Worm (Caenorhabditis elegans): Measurements from ENCODE around the gene mig-38.

Gene mig-38

DNA sequence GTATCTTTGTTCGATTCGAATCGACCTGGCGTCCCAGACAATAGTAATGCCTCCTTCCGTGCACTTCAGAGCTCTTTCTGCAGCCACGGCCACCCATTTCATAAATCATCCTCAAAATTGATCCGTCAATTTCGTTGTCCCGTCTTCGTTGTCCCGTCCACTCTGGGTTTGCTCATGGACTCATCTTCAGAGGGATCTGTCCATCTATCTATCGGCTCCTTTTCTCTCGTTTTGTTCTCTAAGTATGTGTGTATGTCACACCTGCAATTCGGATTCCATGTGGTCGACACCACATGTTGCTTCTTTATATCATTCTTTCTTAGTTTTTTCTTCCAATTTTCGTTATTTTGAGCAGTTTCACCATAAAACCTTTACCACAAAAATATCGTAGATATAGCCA is 21.5 kb upstream of the mig-38 start:
- TF ChIP-seq mab-5 (tag; optimal IDR thresholded peaks at IDR 0.05) (peak; percentile 61), F13H6.1 (tag; optimal IDR thresholded peaks at IDR 0.05) (peak; percentile 35), lsy-2 (tag; optimal IDR thresholded peaks at IDR 0.05) (peak in 1 of 2 experiments; percentile 21), mdl-1 (tag; optimal IDR thresholded peaks at IDR 0.05) (no peak)

DNA sequence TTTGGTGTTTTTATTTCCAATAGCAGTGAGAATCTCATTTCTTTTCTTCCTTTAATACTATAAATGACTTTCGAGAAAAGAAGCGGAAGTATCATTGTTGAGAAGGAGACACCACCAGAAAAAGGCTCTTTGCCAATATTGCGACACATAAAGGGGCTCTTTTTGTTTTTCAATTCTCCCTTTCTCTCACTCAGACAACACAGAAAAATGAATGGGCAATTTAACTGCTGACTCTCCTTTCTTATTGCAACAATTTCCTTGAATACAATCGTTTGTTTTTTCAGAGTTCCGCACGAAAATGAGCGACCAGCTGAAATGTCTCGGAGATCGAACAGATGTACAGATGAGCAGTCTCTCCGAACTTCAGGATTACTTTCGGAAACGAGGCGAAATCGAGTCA is 19.7 kb upstream of the mig-38 start:
- TF ChIP-seq nhr-129 (tag; optimal IDR thresholded peaks at IDR 0.05) (no peak), nhr-23 (tag; optimal IDR thresholded peaks at IDR 0.05) (no peak), gmeb-1 (tag; optimal IDR thresholded peaks at IDR 0.05) (no peak), skn-1 (tag; optimal IDR thresholded peaks at IDR 0.05) (no peak), nhr-6 (tag; optimal IDR thresholded peaks at IDR 0.05) (no peak), sma-3 (GFP tag; optimal IDR thresholded peaks at IDR 0.05) (no peak), sem-4 (tag; optimal IDR thresholded peaks at IDR 0.05) (no peak), blmp-1 (tag; optimal IDR thresholded peaks at IDR 0.05; ENCODE audit: insufficient read depth) (no peak), mbf-1 (tag; optimal IDR thresholded peaks at IDR 0.05) (no peak), elt-3 (tag; optimal IDR thresholded peaks at IDR 0.05) (no peak), Y55F3AM.14 (GFP tag; optimal IDR thresholded peaks at IDR 0.05) (no peak), R02D3.7 (tag; optimal IDR thresholded peaks at IDR 0.05) (no peak), sma-9 (GFP tag; optimal IDR thresholded peaks at IDR 0.05) (no peak), sma-9 (tag; optimal IDR thresholded peaks at IDR 0.05) (no peak), ztf-11 (tag; optimal IDR thresholded peaks at IDR 0.05) (no peak), lin-13 (GFP tag; optimal IDR thresholded peaks at IDR 0.05) (no peak), crh-2 (tag; optimal IDR thresholded peaks at IDR 0.05) (no peak)

DNA sequence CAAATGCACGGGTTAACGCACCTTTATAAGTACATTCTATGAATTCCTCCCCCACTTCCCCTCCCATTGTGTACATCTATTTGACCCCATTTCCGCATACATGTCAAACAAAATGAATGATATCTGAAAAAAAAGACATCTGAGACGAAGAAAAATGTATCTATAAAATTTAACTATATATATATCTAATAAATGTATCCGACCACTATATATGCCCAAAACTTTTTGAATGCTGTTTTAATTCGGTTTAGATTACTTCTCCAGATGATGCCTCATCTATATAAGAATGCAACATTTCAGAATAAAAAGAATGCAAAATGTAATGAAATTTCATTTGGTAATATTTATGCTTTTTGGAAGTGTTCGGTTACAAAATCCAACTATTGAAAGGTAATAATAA is 15.6 kb upstream of the mig-38 start, which contains the start of gene rib-1:
Gene rib-1, plus strand, starts transcription at position 301 of the 400 bp plus-strand sequence.
- no peak for TF ChIP-seq dmd-4 (tag; optimal IDR thresholded peaks at IDR 0.05)
- no peak for TF ChIP-seq nhr-23 (tag; optimal IDR thresholded peaks at IDR 0.05)
- no peak for TF ChIP-seq nhr-25 (tag; optimal IDR thresholded peaks at IDR 0.05)

DNA sequence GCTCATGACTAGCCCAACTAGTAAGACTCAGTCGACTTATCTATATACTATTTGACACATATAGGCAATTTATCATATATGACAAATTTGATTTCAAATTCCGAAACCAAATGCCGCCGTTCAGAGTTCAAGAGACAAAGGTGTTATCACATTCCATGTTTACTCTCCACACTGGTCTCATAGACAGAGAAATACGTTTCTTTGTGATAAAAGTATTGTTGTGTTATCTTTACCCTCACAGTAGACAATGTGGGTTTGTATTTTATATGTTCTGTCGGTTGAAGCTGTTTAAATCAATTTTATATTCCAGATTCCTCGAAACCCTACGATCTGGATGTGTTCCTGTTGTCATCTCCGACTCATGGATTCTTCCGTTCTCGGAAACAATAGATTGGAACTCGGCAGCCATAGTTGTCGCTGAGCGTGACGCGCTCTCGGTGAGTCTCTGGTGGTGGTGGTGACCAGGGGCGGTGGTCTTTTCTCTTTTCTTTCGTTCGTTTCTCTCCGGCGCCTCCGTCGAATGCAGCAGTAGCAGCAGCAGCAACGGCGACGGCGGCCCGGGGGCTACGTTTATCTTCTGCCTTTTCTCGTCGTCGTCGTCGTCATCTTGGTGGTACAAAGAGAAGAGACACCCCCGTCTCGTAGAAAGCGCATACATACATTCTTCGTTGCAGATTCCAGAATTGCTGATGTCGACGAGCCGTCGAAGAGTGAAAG is 11.4 kb upstream of the mig-38 start:
- TF ChIP-seq unc-55 (GFP tag; optimal IDR thresholded peaks at IDR 0.05) (no peak), ZK546.5 (tag; optimal IDR thresholded peaks at IDR 0.05) (no peak), mbf-1 (tag; optimal IDR thresholded peaks at IDR 0.05) (no peak), mab-5 (tag; optimal IDR thresholded peaks at IDR 0.05) (no peak), elt-3 (tag; optimal IDR thresholded peaks at IDR 0.05) (no peak), blmp-1 (tag; optimal IDR thresholded peaks at IDR 0.05; ENCODE audit: insufficient read depth) (no peak), sem-4 (tag; optimal IDR thresholded peaks at IDR 0.05) (no peak), F13H6.1 (tag; optimal IDR thresholded peaks at IDR 0.05) (no peak), crh-2 (tag; optimal IDR thresholded peaks at IDR 0.05) (peak; percentile 7), nhr-12 (tag; optimal IDR thresholded peaks at IDR 0.05) (no peak), ztf-1 (GFP tag; conservative IDR thresholded peaks at IDR 0.05) (no peak), nhr-10 (tag; optimal IDR thresholded peaks at IDR 0.05) (no peak), ztf-11 (tag; optimal IDR thresholded peaks at IDR 0.05) (no peak), nhr-23 (tag; optimal IDR thresholded peaks at IDR 0.05) (no peak), fos-1 (tag; optimal IDR thresholded peaks at IDR 0.05) (peak; percentile 31), nhr-11 (tag; optimal IDR thresholded peaks at IDR 0.05) (no peak), skn-1 (tag; optimal IDR thresholded peaks at IDR 0.05) (no peak)

DNA sequence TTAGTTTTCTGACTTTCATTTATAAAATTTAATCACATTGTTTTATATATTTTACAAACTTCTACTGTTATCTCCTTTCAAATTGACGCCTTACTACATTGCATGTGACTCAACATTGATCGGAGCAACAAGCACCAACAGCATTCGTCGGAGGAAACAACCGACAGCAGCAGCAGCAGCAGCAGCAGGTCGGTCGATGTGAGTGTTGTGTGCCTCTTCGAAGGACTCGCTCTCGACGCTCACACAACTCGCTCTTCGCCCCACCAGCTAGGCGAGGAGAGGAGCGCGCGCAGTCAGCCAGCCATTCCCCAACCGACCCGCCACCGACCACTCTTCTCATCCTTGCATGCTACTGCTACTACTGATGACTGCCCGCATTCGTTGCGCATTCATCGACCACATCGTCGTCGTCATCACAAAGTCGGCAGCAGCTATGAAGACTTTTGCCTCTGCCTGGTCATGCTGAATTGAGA is 10.1 kb upstream of the mig-38 start, which contains the start of gene F12F6.1:
Gene F12F6.1, plus strand, starts transcription at position 51 of the 473 bp plus-strand sequence.
- no peak for TF ChIP-seq ama-1 (optimal IDR thresholded peaks at IDR 0.05)
- peak; percentile 19 for TF ChIP-seq nhr-129 (tag; optimal IDR thresholded peaks at IDR 0.05)
- TF ChIP-seq nhr-10 (tag; optimal IDR thresholded peaks at IDR 0.05), result no peak
- TF ChIP-seq mab-5 (tag; optimal IDR thresholded peaks at IDR 0.05), result no peak
- no peak for TF ChIP-seq Y55F3AM.14 (GFP tag; optimal IDR thresholded peaks at IDR 0.05)
- TF ChIP-seq nhr-23 (tag; optimal IDR thresholded peaks at IDR 0.05), result no peak
- no peak for TF ChIP-seq blmp-1 (tag; optimal IDR thresholded peaks at IDR 0.05; ENCODE audit: insufficient read depth)
- TF ChIP-seq lin-11 (tag; optimal IDR thresholded peaks at IDR 0.05), result peak; percentile 35
- TF ChIP-seq lin-39 (tag; optimal IDR thresholded peaks at IDR 0.05), result no peak
- TF ChIP-seq elt-1 (tag; optimal IDR thresholded peaks at IDR 0.05), result no peak
- TF ChIP-seq nhr-21 (tag; optimal IDR thresholded peaks at IDR 0.05), result no peak
- TF ChIP-seq nhr-11 (tag; optimal IDR thresholded peaks at IDR 0.05), result no peak
- TF ChIP-seq nhr-237 (tag; optimal IDR thresholded peaks at IDR 0.05), result no peak
- TF ChIP-seq mbf-1 (tag; optimal IDR thresholded peaks at IDR 0.05), result no peak
- TF ChIP-seq alr-1 (tag; optimal IDR thresholded peaks at IDR 0.05), result no peak
